Worm (Caenorhabditis elegans) whole organism, L1 larva: ENCODE measurements around the gene Y5H2A.1.

Experiments
- C16A3.4 ChIP-seq: fragments of 150-350 bp; optimal IDR thresholded peaks from 2 replicates; lab custom pipeline; 2014; ENCODE audit warnings: missing biosample characterization, missing genetic modification characterization
- C34B4.2 ChIP-seq: sonication (generic microtip); optimal IDR thresholded peaks from 2 replicates; lab custom pipeline; 2017; ENCODE audit warnings: mild to moderate bottlenecking, missing genetic modification characterization, missing compliant biosample characterization
- Y116A8C.19 ChIP-seq: sonication (generic microtip); optimal IDR thresholded peaks from 2 replicates; lab custom pipeline; 2016; ENCODE audit warnings: missing compliant biosample characterization, missing genetic modification characterization, borderline replicate concordance
- alr-1 ChIP-seq: fragments of 200-800 bp; sonication (Bioruptor generic); optimal IDR thresholded peaks from 2 replicates; lab custom pipeline; 2018; ENCODE audit warnings: borderline replicate concordance, mild to moderate bottlenecking, missing genetic modification characterization, missing compliant biosample characterization
- aly-2 ChIP-seq: fragments of 150-350 bp; optimal IDR thresholded peaks from 2 replicates; lab custom pipeline; 2014; ENCODE audit warnings: missing biosample characterization, missing genetic modification characterization
- ama-1 ChIP-seq: fragments of 150-350 bp; optimal IDR thresholded peaks from 2 replicates; lab custom pipeline; 2014
- blmp-1 ChIP-seq: fragments of 150-350 bp; optimal IDR thresholded peaks from 2 replicates; lab custom pipeline; 2014; ENCODE audit warnings: missing biosample characterization, missing genetic modification characterization
- ceh-88 ChIP-seq: fragments of 200-800 bp; sonication (Bioruptor generic); IDR thresholded peaks from 2 replicates; pipeline ENCODE4 v1.3.6; 2022; ENCODE audit warnings: missing genetic modification characterization, missing compliant biosample characterization
- ceh-90 ChIP-seq: sonication (generic microtip); optimal IDR thresholded peaks from 2 replicates; lab custom pipeline; 2016; ENCODE audit warnings: missing genetic modification characterization, missing compliant biosample characterization
- ces-1 ChIP-seq: fragments of 150-350 bp; optimal IDR thresholded peaks from 2 replicates; lab custom pipeline; 2014; ENCODE audit warnings: missing biosample characterization, missing genetic modification reagents, missing genetic modification characterization
- dpl-1 ChIP-seq, 3 experiments: fragments of 150-350 bp in 2 of 3; sonication (generic microtip) in 1 of 3; optimal IDR thresholded peaks; 2 replicates each; lab custom pipeline; 2014 to 2017; ENCODE audit warnings: missing biosample characterization in 3 of 3, missing genetic modification characterization in 3 of 3, missing genetic modification reagents in 3 of 3
- dsc-1 ChIP-seq: sonication (generic microtip); optimal IDR thresholded peaks from 2 replicates; lab custom pipeline; 2016; ENCODE audit warnings: mild to moderate bottlenecking, missing genetic modification characterization, missing compliant biosample characterization
- efl-3 ChIP-seq: fragments of 200-800 bp; sonication (Bioruptor generic); optimal IDR thresholded peaks from 2 replicates; lab custom pipeline; 2018; ENCODE audit warnings: mild to moderate bottlenecking, missing genetic modification characterization, missing compliant biosample characterization
- elt-2 ChIP-seq: sonication (generic microtip); optimal IDR thresholded peaks from 2 replicates; lab custom pipeline; 2016; ENCODE audit warnings: missing genetic modification characterization, mild to moderate bottlenecking, inconsistent platforms, missing compliant biosample characterization, missing genetic modification reagents
- elt-3 ChIP-seq, 6 experiments: fragments of 150-350 bp in 1 of 6; sonication (generic microtip); optimal IDR thresholded peaks; 2 replicates each; lab custom pipeline; 2017 to 2018; ENCODE audit warnings: missing biosample characterization in 6 of 6, missing genetic modification characterization in 6 of 6, inconsistent platforms in 1 of 6
- fkh-10 ChIP-seq: sonication (generic microtip); optimal IDR thresholded peaks from 2 replicates; lab custom pipeline; 2017; ENCODE audit warnings: missing biosample characterization, missing genetic modification reagents, missing genetic modification characterization
- fos-1 ChIP-seq: fragments of 150-350 bp; optimal IDR thresholded peaks from 2 replicates; lab custom pipeline; 2014; ENCODE audit warnings: missing biosample characterization, missing genetic modification characterization
- jun-1 ChIP-seq: fragments of 150-350 bp; optimal IDR thresholded peaks from 2 replicates; lab custom pipeline; 2014; ENCODE audit warnings: missing biosample characterization, missing genetic modification reagents, missing genetic modification characterization
- lin-14 ChIP-seq: fragments of 200-800 bp; sonication (Bioruptor generic); optimal IDR thresholded peaks from 2 replicates; lab custom pipeline; 2018; ENCODE audit warnings: mild to moderate bottlenecking, missing genetic modification characterization, moderate library complexity, missing compliant biosample characterization
- lin-15B ChIP-seq: fragments of 150-350 bp; sonication (generic microtip); optimal IDR thresholded peaks from 3 replicates; lab custom pipeline; 2014; ENCODE audit warnings: missing biosample characterization, missing genetic modification characterization
- lin-39 ChIP-seq: fragments of 150-350 bp; optimal IDR thresholded peaks from 2 replicates; lab custom pipeline; 2014; ENCODE audit warnings: missing biosample characterization, missing genetic modification reagents, missing genetic modification characterization
- lir-3 ChIP-seq: sonication (generic microtip); optimal IDR thresholded peaks from 2 replicates; lab custom pipeline; 2016; ENCODE audit warnings: mild to moderate bottlenecking, missing genetic modification characterization, moderate library complexity, missing compliant biosample characterization; ENCODE audit not compliant: poor library complexity
- mab-9 ChIP-seq: fragments of 200-800 bp; sonication (Bioruptor generic); IDR thresholded peaks from 2 replicates; pipeline ENCODE4 v1.3.6; 2022; ENCODE audit warnings: missing genetic modification reagents, missing genetic modification characterization, missing compliant biosample characterization
- mdl-1 ChIP-seq, 2 experiments: fragments of 150-350 bp; optimal IDR thresholded peaks; 2 replicates each; lab custom pipeline; 2014 to 2017; ENCODE audit warnings: missing biosample characterization in 2 of 2, missing genetic modification characterization in 2 of 2, inconsistent platforms in 1 of 2
- mef-2 ChIP-seq: fragments of 150-350 bp; optimal IDR thresholded peaks from 2 replicates; lab custom pipeline; 2014; ENCODE audit warnings: missing biosample characterization, missing genetic modification characterization
- mep-1 ChIP-seq: fragments of 150-350 bp; optimal IDR thresholded peaks from 2 replicates; lab custom pipeline; 2014; ENCODE audit warnings: missing biosample characterization, missing genetic modification characterization
- nhr-12 ChIP-seq: sonication (generic microtip); optimal IDR thresholded peaks from 2 replicates; lab custom pipeline; 2017; ENCODE audit warnings: missing biosample characterization, missing genetic modification characterization
- nhr-20 ChIP-seq: sonication (generic microtip); optimal IDR thresholded peaks from 2 replicates; lab custom pipeline; 2016; ENCODE audit warnings: mild to moderate bottlenecking, missing genetic modification characterization, missing compliant biosample characterization
- nhr-71 ChIP-seq: sonication (generic microtip); optimal IDR thresholded peaks from 2 replicates; lab custom pipeline; 2016; ENCODE audit warnings: mild to moderate bottlenecking, missing genetic modification characterization, moderate library complexity, missing compliant biosample characterization
- nhr-76 ChIP-seq: sonication (generic microtip); optimal IDR thresholded peaks from 2 replicates; lab custom pipeline; 2017; ENCODE audit warnings: missing biosample characterization, missing genetic modification characterization
- pag-3 ChIP-seq: sonication (generic microtip); optimal IDR thresholded peaks from 2 replicates; lab custom pipeline; 2017; ENCODE audit warnings: missing genetic modification characterization, mild to moderate bottlenecking, missing compliant biosample characterization, antibody characterized with exemption, borderline replicate concordance; ENCODE audit not compliant: insufficient read depth
- pax-3 ChIP-seq: fragments of 200-800 bp; sonication (Bioruptor generic); optimal IDR thresholded peaks from 2 replicates; lab custom pipeline; 2018; ENCODE audit warnings: mild to moderate bottlenecking, missing genetic modification characterization, moderate library complexity, missing compliant biosample characterization
- rnt-1 ChIP-seq: sonication (generic microtip); optimal IDR thresholded peaks from 2 replicates; lab custom pipeline; 2016; ENCODE audit warnings: mild to moderate bottlenecking, missing genetic modification characterization, moderate library complexity, missing compliant biosample characterization
- skn-1 ChIP-seq: fragments of 150-350 bp; optimal IDR thresholded peaks from 2 replicates; lab custom pipeline; 2014; ENCODE audit warnings: missing biosample characterization, missing genetic modification characterization
- snu-23 ChIP-seq: sonication (generic microtip); optimal IDR thresholded peaks from 2 replicates; lab custom pipeline; 2016; ENCODE audit warnings: missing genetic modification characterization, missing compliant biosample characterization
- sox-4 ChIP-seq: sonication (generic microtip); optimal IDR thresholded peaks from 2 replicates; lab custom pipeline; 2016; ENCODE audit warnings: missing genetic modification characterization, missing compliant biosample characterization
- sptf-1 ChIP-seq: fragments of 150-350 bp; optimal IDR thresholded peaks from 2 replicates; lab custom pipeline; 2014; ENCODE audit warnings: missing biosample characterization, missing genetic modification characterization
- swsn-7 ChIP-seq: sonication (generic microtip); optimal IDR thresholded peaks from 2 replicates; lab custom pipeline; 2016; ENCODE audit warnings: missing genetic modification characterization, missing compliant biosample characterization
- tbx-2 ChIP-seq: sonication (generic microtip); optimal IDR thresholded peaks from 2 replicates; lab custom pipeline; 2016; ENCODE audit warnings: missing genetic modification characterization, missing compliant biosample characterization
- tlp-1 ChIP-seq: fragments of 150-350 bp; optimal IDR thresholded peaks from 2 replicates; lab custom pipeline; 2014; ENCODE audit warnings: missing biosample characterization, missing genetic modification characterization
- unc-30 ChIP-seq: sonication (generic microtip); optimal IDR thresholded peaks from 2 replicates; lab custom pipeline; 2017; ENCODE audit warnings: missing biosample characterization, missing genetic modification characterization
- unc-62 ChIP-seq: fragments of 150-350 bp; optimal IDR thresholded peaks from 2 replicates; lab custom pipeline; 2014; ENCODE audit warnings: missing biosample characterization, missing genetic modification reagents, missing genetic modification characterization
- unc-86 ChIP-seq: sonication (generic microtip); optimal IDR thresholded peaks from 2 replicates; lab custom pipeline; 2016; ENCODE audit warnings: missing genetic modification characterization, missing compliant biosample characterization
- unc-98 ChIP-seq: fragments of 200-800 bp; sonication (Bioruptor generic); IDR thresholded peaks from 2 replicates; pipeline ENCODE4 v1.3.6; 2022; ENCODE audit warnings: missing genetic modification characterization, missing compliant biosample characterization
- xbp-1 ChIP-seq: sonication (generic microtip); optimal IDR thresholded peaks from 2 replicates; lab custom pipeline; 2016; ENCODE audit warnings: missing genetic modification characterization, missing compliant biosample characterization
- ztf-4 ChIP-seq: fragments of 150-350 bp; optimal IDR thresholded peaks from 2 replicates; lab custom pipeline; 2014; ENCODE audit warnings: missing biosample characterization, missing genetic modification characterization

The Y5H2A.1 gene

DNA sequence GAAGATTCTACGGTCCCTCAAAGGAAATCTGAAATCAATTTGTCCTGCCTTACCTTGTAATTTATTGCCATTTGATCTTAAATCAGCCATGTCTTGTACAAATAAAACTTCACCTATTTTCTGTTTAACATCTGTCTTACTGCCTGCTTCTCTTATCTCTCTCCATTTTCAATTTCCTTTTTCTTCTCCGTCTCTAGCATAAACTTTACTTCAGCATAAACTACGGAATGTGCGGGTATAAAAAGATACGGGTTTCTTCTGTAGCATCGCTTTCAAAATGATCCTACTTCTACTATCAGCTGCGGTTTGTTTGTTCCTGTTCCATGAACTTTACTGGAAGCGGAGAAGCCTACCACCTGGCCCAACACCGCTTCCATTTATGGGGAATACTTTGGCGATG, 26.9 kb downstream of the Y5H2A.1 start, which contains the start of gene cyp-33C5 (continued):
- TF ChIP-seq swsn-7 (tag; lab: Kevin White, UChicago) (no peak), dsc-1 (tag; lab: Kevin White, UChicago) (no peak), nhr-12 (no peak), unc-98 (GFP tag; lab: Robert Waterston, UW) (no peak), fkh-10 (no peak), mab-9 (GFP tag; lab: Robert Waterston, UW) (no peak), unc-62 (GFP tag; lab: Kevin White, UChicago) (no peak), mep-1 (no peak), blmp-1 (tag; lab: Kevin White, UChicago) (peak; percentile 62), tlp-1 (tag; lab: Kevin White, UChicago) (no peak), sptf-1 (no peak), elt-2 (peak; percentile 11), nhr-20 (tag; lab: Kevin White, UChicago) (peak; percentile 75), nhr-76 (tag; lab: Kevin White, UChicago) (no peak), xbp-1 (tag; lab: Kevin White, UChicago) (no peak), mef-2 (tag; lab: Kevin White, UChicago) (no peak), lin-14 (GFP tag; lab: Kevin White, UChicago) (peak; percentile 84), ceh-88 (GFP tag; lab: Robert Waterston, UW) (no peak), ztf-4 (no peak), pax-3 (tag; lab: Kevin White, UChicago) (no peak), sox-4 (tag; lab: Kevin White, UChicago) (no peak), unc-30 (no peak), tbx-2 (tag; lab: Kevin White, UChicago) (no peak), C16A3.4 (tag; lab: Kevin White, UChicago) (no peak), lin-39 (tag; lab: Kevin White, UChicago) (no peak), pag-3 (tag; lab: Kevin White, UChicago) (no peak), unc-86 (tag; lab: Kevin White, UChicago) (no peak), nhr-71 (tag; lab: Kevin White, UChicago) (no peak), rnt-1 (peak; percentile 12), dpl-1 (GFP tag; optimal IDR thresholded peaks at IDR 0.05; lab: Kevin White, UChicago) (no peak), lir-3 (no peak), Y116A8C.19 (tag; lab: Kevin White, UChicago) (no peak), alr-1 (no peak), skn-1 (tag; lab: Kevin White, UChicago) (no peak)
- TF ChIP-seq, all 84 proteins: peak for 13

DNA sequence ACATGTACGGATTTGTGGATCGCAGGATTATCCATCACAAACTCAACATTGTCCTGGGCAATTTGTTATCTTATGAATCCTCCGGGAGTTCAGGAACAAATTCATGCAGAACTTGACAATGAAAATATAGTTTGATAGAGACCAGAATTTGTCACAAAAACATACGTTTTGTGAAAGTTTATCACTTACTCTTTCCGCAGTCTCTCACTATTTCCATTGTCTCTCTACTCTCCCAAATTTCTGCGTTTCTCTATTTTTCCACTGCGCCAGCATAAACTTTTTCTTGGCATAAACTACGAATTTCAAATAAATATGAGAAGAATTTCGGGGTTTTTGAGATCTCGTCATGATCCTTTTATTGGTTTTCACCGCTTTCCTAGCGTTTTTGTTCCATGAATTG, 29.0 kb downstream of the Y5H2A.1 start, which contains the start of gene cyp-33C3:
TSS of gene cyp-33C3 (plus strand) at position 149 of the 400 bp plus-strand sequence.
- TF ChIP-seq blmp-1 (tag; lab: Kevin White, UChicago) (peak; percentile 48), lin-15B (tag; lab: Kevin White, UChicago) (no peak), efl-3 (GFP tag; lab: Kevin White, UChicago) (no peak), elt-3 (tag; optimal IDR thresholded peaks at IDR 0.05; lab: Kevin White, UChicago) (peak in 1 of 6 experiments; percentile 21), dsc-1 (tag; lab: Kevin White, UChicago) (no peak), ces-1 (no peak), fos-1 (tag; lab: Kevin White, UChicago) (no peak), mdl-1 (tag; optimal IDR thresholded peaks at IDR 0.05; lab: Kevin White, UChicago) (no peak), aly-2 (no peak), ceh-90 (no peak), jun-1 (tag; lab: Kevin White, UChicago) (no peak), lin-14 (GFP tag; lab: Kevin White, UChicago) (peak; percentile 56), xbp-1 (tag; lab: Kevin White, UChicago) (no peak), snu-23 (GFP tag; lab: Kevin White, UChicago) (no peak), ama-1 (lab: Kevin White, UChicago) (no peak), C34B4.2 (tag; lab: Kevin White, UChicago) (no peak), nhr-20 (tag; lab: Kevin White, UChicago) (peak; percentile 17), ztf-4 (no peak)
